3 fruit fly cellular contexts compared by ENCODE assay signal in the genomic region with DNA sequence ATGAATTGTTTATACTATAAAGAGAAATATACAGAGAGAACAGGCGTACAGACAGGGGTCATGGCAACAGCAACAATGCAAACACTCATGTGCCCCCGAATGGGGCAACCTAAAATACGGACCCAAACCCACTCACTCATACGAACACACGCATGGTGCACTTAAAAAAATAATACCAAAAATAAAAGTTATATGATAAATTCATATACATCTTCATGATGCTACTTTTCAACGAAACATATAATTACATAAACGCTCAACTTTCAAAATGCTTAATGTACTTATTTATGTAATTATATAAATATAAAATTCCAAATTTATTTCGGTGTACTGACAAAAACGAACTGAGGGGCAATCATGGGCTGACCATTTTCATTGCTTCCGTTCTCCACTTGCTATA.
A peak's percentile ranks its signal among the peaks of the same experiment; 100 is the strongest.
TF ChIP-seq lines count a peak whose summit lies in the region.

No protein-coding gene starts in this region.

TF ChIP-seq in whole organism, embryonic, 481 proteins besides CTCF, POLR2A, EP300 and RAD21 (continued from another document and continues in another):
- TF ChIP-seq CG11696 (GFP tag; IDR thresholded peaks at IDR 0.05; lab: Robert Waterston, UW), result peak; percentile 38; the same call in 1 of the 2 replicates
- no peak for TF ChIP-seq cas (GFP tag; IDR thresholded peaks at IDR 0.05; lab: Robert Waterston, UW)
- TF ChIP-seq CG32767 (GFP tag; IDR thresholded peaks at IDR 0.05; lab: Robert Waterston, UW), result peak; percentile 69
- peak; percentile 32 for TF ChIP-seq CG2116 (GFP tag; optimal IDR thresholded peaks at IDR 0.05; lab: Kevin White, UChicago)
- TF ChIP-seq ara (GFP tag; IDR thresholded peaks at IDR 0.05; lab: Robert Waterston, UW), result peak; percentile 78
- peak; percentile 41; the same call in 1 of the 3 replicates for TF ChIP-seq gce (GFP tag; IDR thresholded peaks at IDR 0.05; lab: Robert Waterston, UW)
- TF ChIP-seq Nf-YB (GFP tag; optimal IDR thresholded peaks at IDR 0.05; lab: Kevin White, UChicago), result peak; percentile 62
- peak; percentile 33 for TF ChIP-seq CG18764 (GFP tag; optimal IDR thresholded peaks at IDR 0.05; lab: Kevin White, UChicago)
- TF ChIP-seq CG13123 (GFP tag; optimal IDR thresholded peaks at IDR 0.05; lab: Kevin White, UChicago), result peak; percentile 22
- peak; percentile 40; the same call in 1 of the 3 replicates for TF ChIP-seq zfh1 (GFP tag; IDR thresholded peaks at IDR 0.05; lab: Robert Waterston, UW)
- TF ChIP-seq grau (tag; optimal IDR thresholded peaks at IDR 0.05; lab: Kevin White, UChicago), result peak; percentile 80
- TF ChIP-seq Rx (GFP tag; IDR thresholded peaks at IDR 0.05; lab: Robert Waterston, UW), result 0 out of 2 replicates have a peak, but pooled peaks have one; percentile 32
- TF ChIP-seq wek (GFP tag; optimal IDR thresholded peaks at IDR 0.05; lab: Kevin White, UChicago), result no peak
- TF ChIP-seq CG31441 (GFP tag; IDR thresholded peaks at IDR 0.05; lab: Robert Waterston, UW), result peak; percentile 93
- peak; percentile 71 for TF ChIP-seq stc (GFP tag; IDR thresholded peaks at IDR 0.05; lab: Robert Waterston, UW)
- peak; percentile 81 for TF ChIP-seq trem (tag; optimal IDR thresholded peaks at IDR 0.05; lab: Kevin White, UChicago)
- TF ChIP-seq zf30C (GFP tag; optimal IDR thresholded peaks at IDR 0.05; lab: Kevin White, UChicago), result peak; percentile 51
- TF ChIP-seq CG12299 (tag; optimal IDR thresholded peaks at IDR 0.05; lab: Kevin White, UChicago), result peak; percentile 60
- TF ChIP-seq Xbp1 (GFP tag; optimal IDR thresholded peaks at IDR 0.05; lab: Kevin White, UChicago), result peak; percentile 71
- TF ChIP-seq Eip74EF (GFP tag; optimal IDR thresholded peaks at IDR 0.05; lab: Kevin White, UChicago), result peak in 1 of 2 experiments; percentile 79
- TF ChIP-seq cato (GFP tag; optimal IDR thresholded peaks at IDR 0.05; lab: Kevin White, UChicago; ENCODE audit: borderline replicate concordance), result peak; percentile 26
- TF ChIP-seq CG9727 (GFP tag; optimal IDR thresholded peaks at IDR 0.05; lab: Kevin White, UChicago), result peak; percentile 86
- peak in 1 of 2 experiments; percentile 79 for TF ChIP-seq Hr78 (GFP tag; optimal IDR thresholded peaks at IDR 0.05; lab: Kevin White, UChicago)
- no peak for TF ChIP-seq sima (GFP tag; optimal IDR thresholded peaks at IDR 0.05; lab: Kevin White, UChicago)
- TF ChIP-seq sd (tag; optimal IDR thresholded peaks at IDR 0.05; lab: Kevin White, UChicago), result peak; percentile 27
- TF ChIP-seq CG3407 (GFP tag; optimal IDR thresholded peaks at IDR 0.05; lab: Kevin White, UChicago), result peak; percentile 65
- peak; percentile 35; the same call in 1 of the 2 replicates for TF ChIP-seq CG3847 (GFP tag; IDR thresholded peaks at IDR 0.05; lab: Robert Waterston, UW)
- peak; percentile 55; the same call in 1 of the 3 replicates for TF ChIP-seq Aef1 (GFP tag; IDR thresholded peaks at IDR 0.05; lab: Robert Waterston, UW)
- peak; percentile 32 for TF ChIP-seq CG6683 (GFP tag; optimal IDR thresholded peaks at IDR 0.05; lab: Kevin White, UChicago)
- TF ChIP-seq HHEX (GFP tag; optimal IDR thresholded peaks at IDR 0.05; lab: Kevin White, UChicago), result peak; percentile 34
- TF ChIP-seq CG6689 (GFP tag; IDR thresholded peaks at IDR 0.05; lab: Robert Waterston, UW), result peak; percentile 76
- peak; percentile 49 for TF ChIP-seq CG10654 (GFP tag; optimal IDR thresholded peaks at IDR 0.05; lab: Kevin White, UChicago)
- TF ChIP-seq pan (optimal IDR thresholded peaks at IDR 0.05; lab: Kevin White, UChicago), result no peak
- peak in 1 of 2 experiments; percentile 72 for TF ChIP-seq pan (GFP tag; optimal IDR thresholded peaks at IDR 0.05 in 1 of 2, IDR thresholded peaks at IDR 0.05 in 1 of 2)
- peak; percentile 31; the same call in 1 of the 2 replicates for TF ChIP-seq crol (GFP tag; IDR thresholded peaks at IDR 0.05; lab: Robert Waterston, UW)
- TF ChIP-seq cg (GFP tag; optimal IDR thresholded peaks at IDR 0.05; lab: Kevin White, UChicago), result no peak
- peak; percentile 30 for TF ChIP-seq fd3F (GFP tag; optimal IDR thresholded peaks at IDR 0.05; lab: Kevin White, UChicago)
- TF ChIP-seq CG9817 (tag; optimal IDR thresholded peaks at IDR 0.05; lab: Kevin White, UChicago), result peak; percentile 60
- TF ChIP-seq fd102C (GFP tag; optimal IDR thresholded peaks at IDR 0.05; lab: Kevin White, UChicago), result no peak
- peak; percentile 62 for TF ChIP-seq CG1529 (GFP tag; optimal IDR thresholded peaks at IDR 0.05; lab: Kevin White, UChicago)

TF ChIP-seq in whole organism, prepupa, 60 proteins besides CTCF, POLR2A, EP300 and RAD21 (continued from another document):
- peak; percentile 22 for TF ChIP-seq Lpt (GFP tag; optimal IDR thresholded peaks at IDR 0.05; lab: Kevin White, UChicago)
- TF ChIP-seq topi (GFP tag; optimal IDR thresholded peaks at IDR 0.05; lab: Kevin White, UChicago), result peak; percentile 27
- TF ChIP-seq Met (GFP tag; optimal IDR thresholded peaks at IDR 0.05; lab: Kevin White, UChicago), result peak; percentile 51
- peak; percentile 55 for TF ChIP-seq CG10669 (GFP tag; optimal IDR thresholded peaks at IDR 0.05; lab: Kevin White, UChicago)
- TF ChIP-seq esn (GFP tag; optimal IDR thresholded peaks at IDR 0.05; lab: Kevin White, UChicago), result peak; percentile 63
- TF ChIP-seq Hr4 (GFP tag; optimal IDR thresholded peaks at IDR 0.05; lab: Kevin White, UChicago), result peak; percentile 36
- peak; percentile 12 for TF ChIP-seq Sox14 (GFP tag; optimal IDR thresholded peaks at IDR 0.05; lab: Kevin White, UChicago)
- peak; percentile 33 for TF ChIP-seq lz (GFP tag; optimal IDR thresholded peaks at IDR 0.05; lab: Kevin White, UChicago)
- TF ChIP-seq CG10631 (GFP tag; optimal IDR thresholded peaks at IDR 0.05; lab: Kevin White, UChicago), result peak; percentile 72
- TF ChIP-seq CG3032 (tag; optimal IDR thresholded peaks at IDR 0.05; lab: Kevin White, UChicago), result peak; percentile 73
- TF ChIP-seq Sox102F (GFP tag; optimal IDR thresholded peaks at IDR 0.05; lab: Kevin White, UChicago), result peak; percentile 36
- peak; percentile 13 for TF ChIP-seq cyc (GFP tag; optimal IDR thresholded peaks at IDR 0.05; lab: Kevin White, UChicago)
- peak; percentile 34 for TF ChIP-seq CG1621 (tag; optimal IDR thresholded peaks at IDR 0.05; lab: Kevin White, UChicago)
- TF ChIP-seq vri (GFP tag; optimal IDR thresholded peaks at IDR 0.05; lab: Kevin White, UChicago), result no peak
- TF ChIP-seq Smox (GFP tag; optimal IDR thresholded peaks at IDR 0.05; lab: Kevin White, UChicago), result peak; percentile 45
- TF ChIP-seq ss (GFP tag; optimal IDR thresholded peaks at IDR 0.05; lab: Kevin White, UChicago), result peak; percentile 57 to 62
- TF ChIP-seq net (GFP tag; optimal IDR thresholded peaks at IDR 0.05; lab: Kevin White, UChicago), result peak; percentile 55
- TF ChIP-seq CG15336 (GFP tag; IDR thresholded peaks at IDR 0.05; lab: Robert Waterston, UW), result peak; percentile 82
- no peak for TF ChIP-seq fkh (GFP tag; optimal IDR thresholded peaks at IDR 0.05; lab: Kevin White, UChicago)
- peak; percentile 91 for TF ChIP-seq Eip78C (GFP tag; lab: Kevin White, UChicago)
- TF ChIP-seq CG31627 (GFP tag; optimal IDR thresholded peaks at IDR 0.05; lab: Kevin White, UChicago), result no peak
- peak; percentile 38 for TF ChIP-seq Gug (GFP tag; IDR thresholded peaks at IDR 0.05; lab: Robert Waterston, UW)
- peak; percentile 63 for TF ChIP-seq acj6 (GFP tag; optimal IDR thresholded peaks at IDR 0.05; lab: Kevin White, UChicago)
- peak; percentile 71 for TF ChIP-seq CG3919 (GFP tag; optimal IDR thresholded peaks at IDR 0.05; lab: Kevin White, UChicago)
- TF ChIP-seq salr (GFP tag; optimal IDR thresholded peaks at IDR 0.05; lab: Kevin White, UChicago), result peak in 1 of 2 experiments; percentile 48
- TF ChIP-seq spab (GFP tag; optimal IDR thresholded peaks at IDR 0.05; lab: Kevin White, UChicago), result peak; percentile 60
- no peak for TF ChIP-seq Sox15 (GFP tag; optimal IDR thresholded peaks at IDR 0.05; lab: Kevin White, UChicago)
- TF ChIP-seq CG9139 (GFP tag; optimal IDR thresholded peaks at IDR 0.05; lab: Kevin White, UChicago), result peak; percentile 48
- TF ChIP-seq CG11294 (GFP tag; IDR thresholded peaks at IDR 0.05; lab: Robert Waterston, UW), result no peak
- TF ChIP-seq CG8319 (GFP tag; optimal IDR thresholded peaks at IDR 0.05; lab: Kevin White, UChicago), result peak; percentile 27
- TF ChIP-seq CG6276 (GFP tag; optimal IDR thresholded peaks at IDR 0.05; lab: Kevin White, UChicago), result peak; percentile 38
- TF ChIP-seq fd59A (GFP tag; optimal IDR thresholded peaks at IDR 0.05; lab: Kevin White, UChicago), result peak; percentile 15
- TF ChIP-seq Eip75B (GFP tag; optimal IDR thresholded peaks at IDR 0.05; lab: Kevin White, UChicago), result peak; percentile 18
- peak; percentile 75 for TF ChIP-seq eg (GFP tag; IDR thresholded peaks at IDR 0.05; lab: Robert Waterston, UW)
- TF ChIP-seq CG8119 (GFP tag; IDR thresholded peaks at IDR 0.05; lab: Robert Waterston, UW), result peak; percentile 68
- peak; percentile 49 for TF ChIP-seq CG7368 (GFP tag; optimal IDR thresholded peaks at IDR 0.05; lab: Kevin White, UChicago)
- peak; percentile 24 for TF ChIP-seq svp (GFP tag; lab: Kevin White, UChicago)
- TF ChIP-seq Ets21C (GFP tag; optimal IDR thresholded peaks at IDR 0.05; lab: Kevin White, UChicago), result no peak
- TF ChIP-seq CG11762 (GFP tag; optimal IDR thresholded peaks at IDR 0.05; lab: Kevin White, UChicago; ENCODE audit: insufficient read depth), result peak; percentile 44

TF ChIP-seq in whole organism, wandering third instar larva, 38 proteins besides CTCF, POLR2A, EP300 and RAD21 (continued from another document):
- TF ChIP-seq tai (GFP tag; optimal IDR thresholded peaks at IDR 0.05; lab: Kevin White, UChicago) (no peak), h (GFP tag; optimal IDR thresholded peaks at IDR 0.05; lab: Kevin White, UChicago) (peak; percentile 31), GATAd (GFP tag; optimal IDR thresholded peaks at IDR 0.05; lab: Kevin White, UChicago) (no peak), Abd-B (GFP tag; optimal IDR thresholded peaks at IDR 0.05; lab: Kevin White, UChicago) (no peak), Dfd (GFP tag; optimal IDR thresholded peaks at IDR 0.05; lab: Kevin White, UChicago) (no peak), sv (GFP tag; optimal IDR thresholded peaks at IDR 0.05; lab: Kevin White, UChicago) (peak; percentile 23), rgr (GFP tag; optimal IDR thresholded peaks at IDR 0.05; lab: Kevin White, UChicago) (peak; percentile 37), HLH106 (tag; optimal IDR thresholded peaks at IDR 0.05; lab: Kevin White, UChicago) (peak; percentile 40), usp (GFP tag; optimal IDR thresholded peaks at IDR 0.05; lab: Kevin White, UChicago) (no peak), Sp1 (GFP tag; optimal IDR thresholded peaks at IDR 0.05; lab: Kevin White, UChicago) (peak; percentile 54), N (GFP tag; optimal IDR thresholded peaks at IDR 0.05; lab: Kevin White, UChicago) (no peak), Mio (GFP tag; optimal IDR thresholded peaks at IDR 0.05; lab: Kevin White, UChicago) (no peak), pan (optimal IDR thresholded peaks at IDR 0.05; lab: Kevin White, UChicago) (no peak)
